Worm (Caenorhabditis elegans): ENCODE results near the gene cec-7.

- TF ChIP-seq lin-15B (tag; optimal IDR thresholded peaks at IDR 0.05): no peak
- no peak for TF ChIP-seq aly-2 (tag; optimal IDR thresholded peaks at IDR 0.05)
- no peak for TF ChIP-seq fos-1 (tag; optimal IDR thresholded peaks at IDR 0.05)
- no peak for TF ChIP-seq nhr-237 (tag; optimal IDR thresholded peaks at IDR 0.05)
- no peak for TF ChIP-seq zag-1 (tag; optimal IDR thresholded peaks at IDR 0.05)
- no peak for TF ChIP-seq nhr-67 (tag; optimal IDR thresholded peaks at IDR 0.05)
- TF ChIP-seq elt-1 (tag; optimal IDR thresholded peaks at IDR 0.05): no peak
- TF ChIP-seq ztf-4 (tag; optimal IDR thresholded peaks at IDR 0.05): no peak
Observed at ce11 chrIII:12880704-12881103, 3.3 kb upstream of the cec-7 start.
